Fruit fly (Drosophila melanogaster): ENCODE data around the gene RpS17.

DNA sequence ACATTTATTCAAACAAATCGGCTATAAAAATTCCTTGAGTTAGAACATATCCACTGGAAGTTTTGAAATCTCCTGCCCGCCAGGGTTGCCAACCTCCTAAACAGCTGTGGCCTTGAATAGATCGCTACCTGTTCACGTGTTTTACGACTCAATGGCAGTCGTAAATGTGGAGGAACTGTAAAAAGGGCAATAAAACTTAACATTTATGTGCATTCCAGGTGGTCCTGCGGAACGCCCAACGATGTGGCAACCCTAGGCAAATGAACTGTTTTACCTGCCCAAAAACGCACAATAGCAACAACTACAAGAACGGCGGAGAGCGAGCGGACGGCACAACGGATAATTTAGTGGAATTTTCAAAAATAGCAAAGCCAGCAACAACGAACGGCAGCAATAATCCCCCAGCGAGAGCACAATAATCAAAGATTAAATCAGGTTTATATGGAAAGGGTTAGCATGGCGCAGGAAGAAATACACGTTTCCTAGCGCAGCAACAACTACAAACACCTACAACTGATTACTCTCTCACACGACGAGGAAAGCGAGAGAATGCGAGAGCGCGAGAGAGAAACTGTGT, 32.1 kb upstream of the RpS17 start:
- no peak for TF ChIP-seq Sin3A (optimal IDR thresholded peaks at IDR 0.05)
- TF ChIP-seq ttk (optimal IDR thresholded peaks at IDR 0.05) = no peak
- no peak for TF ChIP-seq insv (optimal IDR thresholded peaks at IDR 0.05)
- no peak for TF ChIP-seq Myc (optimal IDR thresholded peaks at IDR 0.05)
- TF ChIP-seq psq (optimal IDR thresholded peaks at IDR 0.05) = no peak
- TF ChIP-seq h (optimal IDR thresholded peaks at IDR 0.05) = no peak

Measured in Kc167 (cell line).